Worm (Caenorhabditis elegans) whole organism, L1 larva: Measurements from ENCODE around the gene ZK688.1.

Experiments
- alr-1 ChIP-seq: fragments of 200-800 bp; sonication (Bioruptor generic); optimal IDR thresholded peaks from 2 replicates; lab custom pipeline; 2018; ENCODE audit warnings: borderline replicate concordance, mild to moderate bottlenecking, missing genetic modification characterization, missing compliant biosample characterization
- elt-2 ChIP-seq: sonication (generic microtip); optimal IDR thresholded peaks from 2 replicates; lab custom pipeline; 2016; ENCODE audit warnings: missing genetic modification characterization, mild to moderate bottlenecking, inconsistent platforms, missing compliant biosample characterization, missing genetic modification reagents
- elt-3 ChIP-seq, 6 experiments: fragments of 150-350 bp in 1 of 6; sonication (generic microtip); optimal IDR thresholded peaks; 2 replicates each; lab custom pipeline; 2017 to 2018; ENCODE audit warnings: missing biosample characterization in 6 of 6, missing genetic modification characterization in 6 of 6, inconsistent platforms in 1 of 6
- fos-1 ChIP-seq: fragments of 150-350 bp; optimal IDR thresholded peaks from 2 replicates; lab custom pipeline; 2014; ENCODE audit warnings: missing biosample characterization, missing genetic modification characterization
- pqm-1 ChIP-seq: sonication (generic microtip); optimal IDR thresholded peaks from 3 replicates; lab custom pipeline; 2017; ENCODE audit warnings: missing biosample characterization, missing genetic modification characterization
- skn-1 ChIP-seq: fragments of 150-350 bp; optimal IDR thresholded peaks from 2 replicates; lab custom pipeline; 2014; ENCODE audit warnings: missing biosample characterization, missing genetic modification characterization
- sptf-1 ChIP-seq: fragments of 150-350 bp; optimal IDR thresholded peaks from 2 replicates; lab custom pipeline; 2014; ENCODE audit warnings: missing biosample characterization, missing genetic modification characterization
- tlp-1 ChIP-seq: fragments of 150-350 bp; optimal IDR thresholded peaks from 2 replicates; lab custom pipeline; 2014; ENCODE audit warnings: missing biosample characterization, missing genetic modification characterization

ce11 chrIII:7956965-7957364 is 47.6 kb downstream of the ZK688.1 start, which contains the start of gene C29E4.9:
- no peak for TF ChIP-seq elt-2
- no peak for TF ChIP-seq tlp-1 (tag; lab: Kevin White, UChicago)
- TF ChIP-seq sptf-1 (tag; lab: Kevin White, UChicago), result no peak
- TF ChIP-seq alr-1, result no peak
- TF ChIP-seq fos-1 (tag; lab: Kevin White, UChicago), result no peak
- no peak for TF ChIP-seq pqm-1
- no peak for TF ChIP-seq skn-1 (tag; lab: Kevin White, UChicago)
- TF ChIP-seq elt-3 (tag; optimal IDR thresholded peaks at IDR 0.05; lab: Kevin White, UChicago), result no peak
